Fruit fly (Drosophila melanogaster) whole organism, wandering third instar larva: Measurements from ENCODE around the gene Slbp.

Source experiments
- Abd-B ChIP-seq: fragments of >200 bp; optimal IDR thresholded peaks from 2 replicates; lab custom pipeline; 2017; ENCODE audit warnings: missing biosample characterization, missing genetic modification characterization
- CG9705 ChIP-seq: fragments of 200-800 bp; sonication (Bioruptor generic); optimal IDR thresholded peaks from 2 replicates; lab custom pipeline; 2018; ENCODE audit warnings: missing biosample characterization, mild to moderate bottlenecking, missing genetic modification characterization
- Dfd ChIP-seq: fragments of >200 bp; optimal IDR thresholded peaks from 2 replicates; lab custom pipeline; 2017; ENCODE audit warnings: missing biosample characterization, missing genetic modification characterization
- HLH106 ChIP-seq: fragments of 200-800 bp; optimal IDR thresholded peaks from 3 replicates; lab custom pipeline; 2019; ENCODE audit warnings: missing biosample characterization, mild to moderate bottlenecking, missing genetic modification characterization, moderate library complexity
- foxo ChIP-seq, 2 experiments: fragments of 200-800 bp; sonication (Bioruptor generic); optimal IDR thresholded peaks; 2 replicates in 1 of 2; 3 replicates in 1 of 2; lab custom pipeline; 2016 to 2017; ENCODE audit warnings: missing biosample characterization in 2 of 2, missing genetic modification characterization in 2 of 2
- fru ChIP-seq: fragments of 200-800 bp; sonication (Bioruptor generic); optimal IDR thresholded peaks from 3 replicates; lab custom pipeline; 2016; ENCODE audit warnings: missing biosample characterization, mild to moderate bottlenecking, missing genetic modification characterization
- woc ChIP-seq: sonication (Bioruptor generic); optimal IDR thresholded peaks from 2 replicates; lab custom pipeline; 2016; ENCODE audit warnings: missing biosample characterization, mild to moderate bottlenecking, missing genetic modification characterization

- TF ChIP-seq CG9705 (GFP tag; lab: Kevin White, UChicago) (no peak), Abd-B (GFP tag; lab: Kevin White, UChicago) (no peak), HLH106 (tag; lab: Kevin White, UChicago) (no peak), woc (GFP tag; lab: Kevin White, UChicago) (no peak), Dfd (no peak), foxo (GFP tag; optimal IDR thresholded peaks at IDR 0.05; lab: Kevin White, UChicago) (no peak), fru (GFP tag; lab: Kevin White, UChicago) (no peak)
Measured at dm6 chr3R:29198299-29198698, 45.2 kb upstream of the Slbp start.
